Worm (Caenorhabditis elegans) whole organism, young adult: ENCODE results near the gene skr-18.

Experiments
- D2030.7 ChIP-seq: fragments of 200-800 bp; sonication (Bioruptor generic); IDR thresholded peaks from 2 replicates; pipeline ENCODE4 v1.3.6; 2022; ENCODE audit warnings: missing genetic modification reagents, missing genetic modification characterization, missing compliant biosample characterization
- ama-1 ChIP-seq, 3 experiments: fragments of 150-350 bp in 1 of 3; sonication (generic microtip) in 2 of 3; optimal IDR thresholded peaks; 2 replicates each; lab custom pipeline; 2014 to 2018; ENCODE audit warnings: missing biosample characterization in 2 of 3, missing genetic modification characterization in 2 of 3, missing genetic modification reagents in 2 of 3
- ccch-3 ChIP-seq: fragments of 200-800 bp; sonication (Bioruptor generic); optimal IDR thresholded peaks from 2 replicates; lab custom pipeline; 2018; ENCODE audit warnings: mild to moderate bottlenecking, missing genetic modification characterization, missing compliant biosample characterization
- dox-1 ChIP-seq: fragments of 200-800 bp; sonication (Bioruptor generic); IDR thresholded peaks from 2 replicates; pipeline ENCODE4 v1.3.6; 2022; ENCODE audit warnings: missing genetic modification reagents, missing genetic modification characterization, missing compliant biosample characterization
- lir-1 ChIP-seq: fragments of 200-800 bp; sonication (Bioruptor generic); conservative IDR thresholded peaks from 2 replicates; pipeline ENCODE4 v1.3.6; 2022; ENCODE audit warnings: missing genetic modification reagents, missing genetic modification characterization, missing compliant biosample characterization
- mes-4 ChIP-seq: sonication (generic microtip); optimal IDR thresholded peaks from 2 replicates; lab custom pipeline; 2016; ENCODE audit warnings: missing genotype, missing genetic modification characterization, missing compliant biosample characterization
- nfyb-1 ChIP-seq: fragments of 200-800 bp; sonication (Bioruptor generic); IDR thresholded peaks from 2 replicates; pipeline ENCODE4 v1.3.6; 2022; ENCODE audit warnings: missing genetic modification reagents, missing genetic modification characterization, missing compliant biosample characterization
- repo-1 ChIP-seq: sonication (generic microtip); optimal IDR thresholded peaks from 2 replicates; lab custom pipeline; 2017; ENCODE audit warnings: mild to moderate bottlenecking, missing genetic modification characterization, missing compliant biosample characterization
- unc-130 ChIP-seq: sonication (generic microtip); optimal IDR thresholded peaks from 2 replicates; lab custom pipeline; 2016; ENCODE audit warnings: missing genetic modification reagents, missing genetic modification characterization, missing compliant biosample characterization

- no peak for TF ChIP-seq lir-1 (GFP tag; lab: Robert Waterston, UW)
- TF ChIP-seq unc-130 = no peak
- TF ChIP-seq mes-4 (tag; lab: Kevin White, UChicago) = no peak
- no peak for TF ChIP-seq ama-1 (optimal IDR thresholded peaks at IDR 0.05; lab: Kevin White, UChicago)
- no peak for TF ChIP-seq ama-1 (GFP tag; optimal IDR thresholded peaks at IDR 0.05; lab: Kevin White, UChicago)
- no peak for TF ChIP-seq ccch-3
- no peak for TF ChIP-seq repo-1 (tag; lab: Kevin White, UChicago)
- no peak for TF ChIP-seq nfyb-1
- no peak for TF ChIP-seq D2030.7 (GFP tag; lab: Robert Waterston, UW)
- no peak for TF ChIP-seq dox-1 (GFP tag; lab: Robert Waterston, UW)
Observed at ce11 chrIV:804802-805201, 9.6 kb upstream of the skr-18 start, which contains the start of gene Y55F3BL.4.
